Worm (Caenorhabditis elegans) whole organism, early embryonic: ENCODE data around the gene Y48A6B.9.
"Not testable (repeated sequence)": the region's sequence is repeated elsewhere in the genome, so short reads cannot be mapped to it uniquely, and the experiment has no call there.

Experiments used
- B0310.2 ChIP-seq: sonication (generic microtip); optimal IDR thresholded peaks from 2 replicates; lab custom pipeline; 2016; ENCODE audit warnings: mild to moderate bottlenecking, missing genetic modification characterization, missing compliant biosample characterization
- F13C5.2 ChIP-seq: sonication (generic microtip); optimal IDR thresholded peaks from 2 replicates; lab custom pipeline; 2017; ENCODE audit warnings: mild to moderate bottlenecking, missing genetic modification characterization, inconsistent platforms, missing compliant biosample characterization
- ama-1 ChIP-seq: fragments of 150-350 bp; optimal IDR thresholded peaks from 2 replicates; lab custom pipeline; 2014
- ceh-13 ChIP-seq: fragments of 200-800 bp; sonication (Bioruptor generic); optimal IDR thresholded peaks from 2 replicates; lab custom pipeline; 2018; ENCODE audit warnings: mild to moderate bottlenecking, missing genetic modification characterization, missing compliant biosample characterization
- ceh-36 ChIP-seq: sonication (generic microtip); optimal IDR thresholded peaks from 2 replicates; lab custom pipeline; 2016; ENCODE audit warnings: missing genetic modification characterization, inconsistent platforms, missing compliant biosample characterization
- flt-1 ChIP-seq: fragments of 200-800 bp; sonication (Bioruptor generic); IDR thresholded peaks from 2 replicates; pipeline ENCODE4 v1.3.6; 2022; ENCODE audit warnings: missing genetic modification characterization, missing compliant biosample characterization
- hmg-4 ChIP-seq: fragments of 200-800 bp; sonication (Bioruptor generic); optimal IDR thresholded peaks from 2 replicates; lab custom pipeline; 2018; ENCODE audit warnings: mild to moderate bottlenecking, missing genetic modification characterization, missing compliant biosample characterization
- pes-1 ChIP-seq: fragments of 200-800 bp; sonication (Bioruptor generic); IDR thresholded peaks from 2 replicates; pipeline ENCODE4 v1.3.6; 2022; ENCODE audit warnings: missing genetic modification reagents, missing genetic modification characterization, missing compliant biosample characterization
- scrt-1 ChIP-seq: fragments of 200-800 bp; sonication (Bioruptor generic); IDR thresholded peaks from 2 replicates; pipeline ENCODE4 v1.3.6; 2022; ENCODE audit warnings: missing genetic modification characterization, missing compliant biosample characterization
- sea-1 ChIP-seq: fragments of 200-800 bp; sonication (Bioruptor generic); conservative IDR thresholded peaks from 2 replicates; pipeline ENCODE4 v1.3.6; 2022; ENCODE audit warnings: missing genetic modification characterization, missing compliant biosample characterization
- tbx-11 ChIP-seq: fragments of 200-800 bp; sonication (Bioruptor generic); IDR thresholded peaks from 2 replicates; pipeline ENCODE4 v1.3.6; 2022; ENCODE audit warnings: missing genetic modification characterization, missing compliant biosample characterization
- tbx-37 ChIP-seq: fragments of 200-800 bp; sonication (Bioruptor generic); conservative IDR thresholded peaks from 2 replicates; pipeline ENCODE4 v1.3.6; 2022; ENCODE audit warnings: missing genetic modification reagents, missing genetic modification characterization, missing compliant biosample characterization
- tra-4 ChIP-seq: sonication (generic microtip); optimal IDR thresholded peaks from 2 replicates; lab custom pipeline; 2017; ENCODE audit warnings: missing genetic modification characterization, missing compliant biosample characterization

- TF ChIP-seq ama-1 (lab: Kevin White, UChicago); scrt-1 (GFP tag; lab: Robert Waterston, UW); tra-4; sea-1 (GFP tag; lab: Robert Waterston, UW); hmg-4 (GFP tag; lab: Kevin White, UChicago); tbx-11; tbx-37 (GFP tag; lab: Robert Waterston, UW); flt-1 (GFP tag; lab: Robert Waterston, UW); F13C5.2 (tag; lab: Kevin White, UChicago); ceh-36 (tag; lab: Kevin White, UChicago); B0310.2 (tag; lab: Kevin White, UChicago); pes-1 (GFP tag; lab: Robert Waterston, UW); ceh-13 (GFP tag; lab: Kevin White, UChicago): not testable (repeated sequence)
These were observed 3.6 kb upstream of the Y48A6B.9 start, which contains the start of gene Y48A6B.8 for ce11 chrIII:11029337-11029736.
